Worm (Caenorhabditis elegans): ENCODE data around the gene arrd-1.

DNA sequence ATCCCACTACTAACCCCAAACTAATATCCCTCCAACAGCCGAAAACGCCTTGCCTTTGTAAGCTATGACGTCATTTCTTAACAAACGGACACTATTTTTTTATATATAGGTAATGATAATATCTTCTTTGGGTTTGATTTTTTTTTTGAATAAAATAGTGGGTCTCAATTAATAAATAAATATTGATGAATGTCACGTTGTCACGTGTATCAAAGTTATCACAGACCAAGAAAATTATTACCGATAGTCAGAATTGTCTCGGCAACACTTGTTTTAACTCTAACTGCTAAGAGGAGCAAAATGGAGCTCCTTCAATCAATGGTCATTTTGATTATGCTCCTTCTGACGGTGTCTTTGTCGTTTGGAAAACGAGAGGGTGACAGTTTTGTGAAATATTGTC lies 6.7 kb downstream of the arrd-1 start, which contains the start of gene T04B8.1:
- no peak for TF ChIP-seq elt-1 (tag; optimal IDR thresholded peaks at IDR 0.05; ENCODE audit: borderline replicate concordance, insufficient read depth)
- TF ChIP-seq flh-1 (GFP tag; optimal IDR thresholded peaks at IDR 0.05) = no peak
- no peak for TF ChIP-seq unc-62 (GFP tag; optimal IDR thresholded peaks at IDR 0.05)
- TF ChIP-seq hlh-1 (tag; optimal IDR thresholded peaks at IDR 0.05) = no peak
- TF ChIP-seq drap-1 (GFP tag; optimal IDR thresholded peaks at IDR 0.05) = no peak
- no peak for TF ChIP-seq sem-2 (GFP tag; optimal IDR thresholded peaks at IDR 0.05)
- TF ChIP-seq ceh-83 (GFP tag; optimal IDR thresholded peaks at IDR 0.05) = no peak
